Worm (Caenorhabditis elegans) whole organism, early embryonic: ENCODE measurements around the gene hpo-31.
A peak's percentile ranks its signal among the peaks of the same experiment; 100 is the strongest.

Source experiments
- B0310.2 ChIP-seq: sonication (generic microtip); optimal IDR thresholded peaks from 2 replicates; lab custom pipeline; 2016; ENCODE audit warnings: mild to moderate bottlenecking, missing genetic modification characterization, missing compliant biosample characterization
- F13C5.2 ChIP-seq: sonication (generic microtip); optimal IDR thresholded peaks from 2 replicates; lab custom pipeline; 2017; ENCODE audit warnings: mild to moderate bottlenecking, missing genetic modification characterization, inconsistent platforms, missing compliant biosample characterization
- aly-1 ChIP-seq: sonication (generic microtip); optimal IDR thresholded peaks from 2 replicates; lab custom pipeline; 2016; ENCODE audit warnings: missing genetic modification characterization, missing compliant biosample characterization
- ama-1 ChIP-seq: fragments of 150-350 bp; optimal IDR thresholded peaks from 2 replicates; lab custom pipeline; 2014
- ceh-13 ChIP-seq: fragments of 200-800 bp; sonication (Bioruptor generic); optimal IDR thresholded peaks from 2 replicates; lab custom pipeline; 2018; ENCODE audit warnings: mild to moderate bottlenecking, missing genetic modification characterization, missing compliant biosample characterization
- ceh-36 ChIP-seq: sonication (generic microtip); optimal IDR thresholded peaks from 2 replicates; lab custom pipeline; 2016; ENCODE audit warnings: missing genetic modification characterization, inconsistent platforms, missing compliant biosample characterization
- ets-7 ChIP-seq: sonication (generic microtip); optimal IDR thresholded peaks from 2 replicates; lab custom pipeline; 2016; ENCODE audit warnings: missing genotype, missing genetic modification characterization, missing compliant biosample characterization
- flt-1 ChIP-seq: fragments of 200-800 bp; sonication (Bioruptor generic); IDR thresholded peaks from 2 replicates; pipeline ENCODE4 v1.3.6; 2022; ENCODE audit warnings: missing genetic modification characterization, missing compliant biosample characterization
- hmbx-1 ChIP-seq: sonication (generic microtip); optimal IDR thresholded peaks from 2 replicates; lab custom pipeline; 2016; ENCODE audit warnings: mild to moderate bottlenecking, missing genetic modification characterization, missing compliant biosample characterization
- hmg-4 ChIP-seq: fragments of 200-800 bp; sonication (Bioruptor generic); optimal IDR thresholded peaks from 2 replicates; lab custom pipeline; 2018; ENCODE audit warnings: mild to moderate bottlenecking, missing genetic modification characterization, missing compliant biosample characterization
- hnd-1 ChIP-seq: sonication (generic microtip); optimal IDR thresholded peaks from 2 replicates; lab custom pipeline; 2016; ENCODE audit warnings: missing genetic modification characterization, missing compliant biosample characterization
- pes-1 ChIP-seq: fragments of 200-800 bp; sonication (Bioruptor generic); IDR thresholded peaks from 2 replicates; pipeline ENCODE4 v1.3.6; 2022; ENCODE audit warnings: missing genetic modification reagents, missing genetic modification characterization, missing compliant biosample characterization
- scrt-1 ChIP-seq: fragments of 200-800 bp; sonication (Bioruptor generic); IDR thresholded peaks from 2 replicates; pipeline ENCODE4 v1.3.6; 2022; ENCODE audit warnings: missing genetic modification characterization, missing compliant biosample characterization
- sea-1 ChIP-seq: fragments of 200-800 bp; sonication (Bioruptor generic); conservative IDR thresholded peaks from 2 replicates; pipeline ENCODE4 v1.3.6; 2022; ENCODE audit warnings: missing genetic modification characterization, missing compliant biosample characterization
- tbx-11 ChIP-seq: fragments of 200-800 bp; sonication (Bioruptor generic); IDR thresholded peaks from 2 replicates; pipeline ENCODE4 v1.3.6; 2022; ENCODE audit warnings: missing genetic modification characterization, missing compliant biosample characterization
- tbx-37 ChIP-seq: fragments of 200-800 bp; sonication (Bioruptor generic); conservative IDR thresholded peaks from 2 replicates; pipeline ENCODE4 v1.3.6; 2022; ENCODE audit warnings: missing genetic modification reagents, missing genetic modification characterization, missing compliant biosample characterization
- tra-4 ChIP-seq: sonication (generic microtip); optimal IDR thresholded peaks from 2 replicates; lab custom pipeline; 2017; ENCODE audit warnings: missing genetic modification characterization, missing compliant biosample characterization

The hpo-31 gene

ce11 chrV:13818824-13819408, 3.9 kb upstream of the hpo-31 start, which contains the start of gene sel-10:
TSS of gene sel-10 (plus strand) at chrV:13819361.
- no peak for TF ChIP-seq tbx-37 (GFP tag; lab: Robert Waterston, UW)
- no peak for TF ChIP-seq hnd-1 (tag; lab: Kevin White, UChicago)
- TF ChIP-seq ceh-36 (tag; lab: Kevin White, UChicago) = no peak
- peak; percentile 30 for TF ChIP-seq F13C5.2 (tag; lab: Kevin White, UChicago)
- no peak for TF ChIP-seq ets-7 (tag; lab: Kevin White, UChicago)
- TF ChIP-seq ceh-13 (GFP tag; lab: Kevin White, UChicago) = no peak
- TF ChIP-seq tra-4 (tag; lab: Kevin White, UChicago) = no peak

- TF ChIP-seq hmg-4 (GFP tag; lab: Kevin White, UChicago) (no peak), hmbx-1 (no peak), tbx-11 (GFP tag; lab: Robert Waterston, UW) (no peak), pes-1 (GFP tag; lab: Robert Waterston, UW) (no peak), ceh-36 (tag; lab: Kevin White, UChicago) (no peak), scrt-1 (GFP tag; lab: Robert Waterston, UW) (no peak), aly-1 (tag; lab: Kevin White, UChicago) (no peak), F13C5.2 (tag; lab: Kevin White, UChicago) (no peak), tra-4 (tag; lab: Kevin White, UChicago) (no peak), ceh-13 (GFP tag; lab: Kevin White, UChicago) (no peak), flt-1 (GFP tag; lab: Robert Waterston, UW) (no peak)
These were observed 5.1 kb downstream of the hpo-31 start, which contains the start of gene nrf-5 for ce11 chrV:13827920-13828319. TSS of gene nrf-5 (plus strand) at chrV:13828267.

- no peak for TF ChIP-seq ceh-13 (GFP tag; lab: Kevin White, UChicago)
These were observed 8.0 kb downstream of the hpo-31 start, which contains the start of gene str-165 for ce11 chrV:13830813-13831212. TSS of gene str-165 (plus strand) at chrV:13831113.

- TF ChIP-seq hmg-4 (GFP tag; lab: Kevin White, UChicago) = no peak
These were observed 11.1 kb downstream of the hpo-31 start, which contains the start of gene srx-129 for ce11 chrV:13833951-13834350. TSS of gene srx-129 (plus strand) at chrV:13834251.

ce11 chrV:13837173-13837572, 14.3 kb downstream of the hpo-31 start, which contains the start of gene srx-128:
TSS of gene srx-128 (plus strand) at chrV:13837473.
- TF ChIP-seq ama-1 (no peak), tbx-37 (GFP tag; lab: Robert Waterston, UW) (no peak), ceh-13 (GFP tag; lab: Kevin White, UChicago) (no peak), sea-1 (GFP tag; lab: Robert Waterston, UW) (no peak), tbx-11 (GFP tag; lab: Robert Waterston, UW) (no peak), tra-4 (tag; lab: Kevin White, UChicago) (no peak), hnd-1 (tag; lab: Kevin White, UChicago) (no peak), pes-1 (GFP tag; lab: Robert Waterston, UW) (no peak), flt-1 (GFP tag; lab: Robert Waterston, UW) (no peak), hmg-4 (GFP tag; lab: Kevin White, UChicago) (no peak), ets-7 (tag; lab: Kevin White, UChicago) (no peak), F13C5.2 (tag; lab: Kevin White, UChicago) (no peak), aly-1 (tag; lab: Kevin White, UChicago) (no peak), hmbx-1 (no peak), B0310.2 (tag; lab: Kevin White, UChicago) (no peak), ceh-36 (tag; lab: Kevin White, UChicago) (no peak), scrt-1 (GFP tag; lab: Robert Waterston, UW) (no peak)

ce11 chrV:13839433-13839832, 16.6 kb downstream of the hpo-31 start, which contains the start of gene F55B12.10:
TSS of gene F55B12.10 (plus strand) at chrV:13839733.
- TF ChIP-seq sea-1 (GFP tag; lab: Robert Waterston, UW) = no peak
- TF ChIP-seq scrt-1 (GFP tag; lab: Robert Waterston, UW) = no peak
- TF ChIP-seq ama-1 = no peak
- no peak for TF ChIP-seq hnd-1 (tag; lab: Kevin White, UChicago)
- no peak for TF ChIP-seq pes-1 (GFP tag; lab: Robert Waterston, UW)
- TF ChIP-seq hmg-4 (GFP tag; lab: Kevin White, UChicago) = no peak
- TF ChIP-seq ets-7 (tag; lab: Kevin White, UChicago) = no peak
- no peak for TF ChIP-seq aly-1 (tag; lab: Kevin White, UChicago)
- TF ChIP-seq ceh-13 (GFP tag; lab: Kevin White, UChicago) = no peak
- no peak for TF ChIP-seq tra-4 (tag; lab: Kevin White, UChicago)
- no peak for TF ChIP-seq flt-1 (GFP tag; lab: Robert Waterston, UW)
- no peak for TF ChIP-seq B0310.2 (tag; lab: Kevin White, UChicago)
- no peak for TF ChIP-seq tbx-37 (GFP tag; lab: Robert Waterston, UW)
- TF ChIP-seq F13C5.2 (tag; lab: Kevin White, UChicago) = no peak
- TF ChIP-seq hmbx-1 = no peak
- TF ChIP-seq tbx-11 (GFP tag; lab: Robert Waterston, UW) = no peak
- TF ChIP-seq ceh-36 (tag; lab: Kevin White, UChicago) = no peak

ce11 chrV:13840909-13841308, 18.1 kb downstream of the hpo-31 start, which contains the start of gene srx-17:
TSS of gene srx-17 (plus strand) at chrV:13841209.
- TF ChIP-seq hnd-1 (tag; lab: Kevin White, UChicago) (no peak), pes-1 (GFP tag; lab: Robert Waterston, UW) (no peak), aly-1 (tag; lab: Kevin White, UChicago) (no peak), B0310.2 (tag; lab: Kevin White, UChicago) (no peak), scrt-1 (GFP tag; lab: Robert Waterston, UW) (no peak), tbx-11 (GFP tag; lab: Robert Waterston, UW) (no peak), sea-1 (GFP tag; lab: Robert Waterston, UW) (no peak)
